Fruit fly (Drosophila melanogaster) whole organism, prepupa: ENCODE results near the gene CG12236.
A peak's percentile ranks its signal among the peaks of the same experiment; 100 is the strongest.

Experiments
- Blimp-1 ChIP-seq: fragments of 200-800 bp; sonication (Bioruptor generic); optimal IDR thresholded peaks from 3 replicates; lab custom pipeline; 2017; ENCODE audit warnings: missing biosample characterization, missing genetic modification characterization, mild to moderate bottlenecking, moderate library complexity, missing genetic modification reagents
- CG10631 ChIP-seq: fragments of 200-800 bp; sonication (Bioruptor generic); optimal IDR thresholded peaks from 2 replicates; lab custom pipeline; 2016; ENCODE audit warnings: missing biosample characterization, missing genetic modification characterization
- CG11294 ChIP-seq: fragments of 200-800 bp; sonication (Bioruptor generic); IDR thresholded peaks from 2 replicates; pipeline ENCODE4 v1.3.6; 2022; ENCODE audit warnings: missing biosample characterization, missing genetic modification characterization
- CG11762 ChIP-seq: fragments of 200-800 bp; sonication (Bioruptor generic); optimal IDR thresholded peaks from 3 replicates; lab custom pipeline; 2016; ENCODE audit warnings: missing biosample characterization, missing genetic modification characterization; ENCODE audit not compliant: insufficient read depth
- CG11902 ChIP-seq: fragments of 200-800 bp; sonication (Bioruptor generic); optimal IDR thresholded peaks from 3 replicates; lab custom pipeline; 2016; ENCODE audit warnings: missing biosample characterization, missing genetic modification characterization
- CG1621 ChIP-seq: fragments of 200-800 bp; sonication (Bioruptor generic); optimal IDR thresholded peaks from 3 replicates; lab custom pipeline; 2018; ENCODE audit warnings: missing biosample characterization, mild to moderate bottlenecking, missing genetic modification characterization
- CG16779 ChIP-seq: fragments of 200-800 bp; sonication (Bioruptor generic); optimal IDR thresholded peaks from 3 replicates; lab custom pipeline; 2017; ENCODE audit warnings: missing biosample characterization, mild to moderate bottlenecking, missing genetic modification characterization
- CG3032 ChIP-seq: fragments of 200-800 bp; optimal IDR thresholded peaks from 2 replicates; lab custom pipeline; 2019; ENCODE audit warnings: missing biosample characterization, mild to moderate bottlenecking, missing genetic modification characterization, moderate library complexity
- CG32006 ChIP-seq: fragments of 200-800 bp; sonication (Bioruptor generic); optimal IDR thresholded peaks from 3 replicates; lab custom pipeline; 2017; ENCODE audit warnings: missing biosample characterization, mild to moderate bottlenecking, missing genetic modification characterization
- CG34406 ChIP-seq: fragments of 200-800 bp; sonication (Bioruptor generic); optimal IDR thresholded peaks from 3 replicates; lab custom pipeline; 2016; ENCODE audit warnings: missing biosample characterization, missing genetic modification characterization
- CG4318 ChIP-seq: fragments of 200-800 bp; sonication (Bioruptor generic); optimal IDR thresholded peaks from 3 replicates; lab custom pipeline; 2017; ENCODE audit warnings: missing biosample characterization, mild to moderate bottlenecking, missing genetic modification characterization
- CG6276 ChIP-seq: fragments of 200-800 bp; sonication (Bioruptor generic); optimal IDR thresholded peaks from 2 replicates; lab custom pipeline; 2017; ENCODE audit warnings: missing biosample characterization, mild to moderate bottlenecking, missing genetic modification characterization
- CG6792 ChIP-seq: fragments of 200-800 bp; sonication (Bioruptor generic); optimal IDR thresholded peaks from 3 replicates; lab custom pipeline; 2016; ENCODE audit warnings: missing biosample characterization, missing genetic modification characterization
- CG6808 ChIP-seq: fragments of 200-800 bp; sonication (Bioruptor generic); optimal IDR thresholded peaks from 3 replicates; lab custom pipeline; 2017; ENCODE audit warnings: missing biosample characterization, missing genetic modification characterization, mild to moderate bottlenecking, moderate library complexity, missing genetic modification reagents
- CG7368 ChIP-seq: fragments of 200-800 bp; sonication (Bioruptor generic); optimal IDR thresholded peaks from 3 replicates; lab custom pipeline; 2016; ENCODE audit warnings: missing biosample characterization, missing genetic modification characterization
- CG8119 ChIP-seq: fragments of 200-800 bp; sonication (Bioruptor generic); IDR thresholded peaks from 3 replicates; pipeline ENCODE4 v1.3.6; 2022; ENCODE audit warnings: missing biosample characterization, missing genetic modification characterization
- CG8632 ChIP-seq: fragments of 200-800 bp; sonication (Bioruptor generic); optimal IDR thresholded peaks from 3 replicates; lab custom pipeline; 2016; ENCODE audit warnings: missing biosample characterization, missing genetic modification characterization
- Eip75B ChIP-seq: fragments of 200-800 bp; sonication (Bioruptor generic); optimal IDR thresholded peaks from 3 replicates; lab custom pipeline; 2016; ENCODE audit warnings: missing biosample characterization, missing genetic modification characterization
- Ets21C ChIP-seq: fragments of 200-800 bp; sonication (Bioruptor generic); optimal IDR thresholded peaks from 3 replicates; lab custom pipeline; 2016; ENCODE audit warnings: missing biosample characterization, missing genetic modification characterization
- Ets96B ChIP-seq: fragments of 200-800 bp; optimal IDR thresholded peaks from 2 replicates; lab custom pipeline; 2019; ENCODE audit warnings: missing biosample characterization, mild to moderate bottlenecking, missing genetic modification characterization, moderate library complexity
- Gug ChIP-seq: fragments of 200-800 bp; sonication (Bioruptor generic); IDR thresholded peaks from 2 replicates; pipeline ENCODE4 v1.3.6; 2022; ENCODE audit warnings: missing biosample characterization, missing genetic modification characterization
- Hr38 ChIP-seq: sonication (Bioruptor generic); optimal IDR thresholded peaks from 2 replicates; lab custom pipeline; 2016; ENCODE audit warnings: missing biosample characterization, missing genetic modification characterization
- Hr39 ChIP-seq: fragments of 200-800 bp; sonication (Bioruptor generic); optimal IDR thresholded peaks from 2 replicates; lab custom pipeline; 2016; ENCODE audit warnings: missing biosample characterization, missing genetic modification characterization
- Hr4 ChIP-seq: fragments of 200-800 bp; sonication (Bioruptor generic); optimal IDR thresholded peaks from 3 replicates; lab custom pipeline; 2016; ENCODE audit warnings: missing biosample characterization, missing genetic modification characterization
- Lpt ChIP-seq: fragments of 200-800 bp; sonication (Bioruptor generic); optimal IDR thresholded peaks from 3 replicates; lab custom pipeline; 2016; ENCODE audit warnings: missing biosample characterization, missing genetic modification characterization
- Met ChIP-seq: fragments of 200-800 bp; sonication (Bioruptor generic); optimal IDR thresholded peaks from 3 replicates; lab custom pipeline; 2016; ENCODE audit warnings: missing biosample characterization, missing genetic modification characterization
- OdsH ChIP-seq: fragments of 200-800 bp; sonication (Bioruptor generic); optimal IDR thresholded peaks from 3 replicates; lab custom pipeline; 2016; ENCODE audit warnings: missing biosample characterization, missing genetic modification characterization
- Smox ChIP-seq: fragments of 200-800 bp; sonication (Bioruptor generic); optimal IDR thresholded peaks from 3 replicates; lab custom pipeline; 2016; ENCODE audit warnings: missing biosample characterization, missing genetic modification characterization
- Sox14 ChIP-seq: fragments of 200-800 bp; sonication (Bioruptor generic); optimal IDR thresholded peaks from 3 replicates; lab custom pipeline; 2016; ENCODE audit warnings: missing biosample characterization, missing genetic modification characterization
- Sox15 ChIP-seq: fragments of 200-800 bp; sonication (Bioruptor generic); optimal IDR thresholded peaks from 3 replicates; lab custom pipeline; 2016; ENCODE audit warnings: missing biosample characterization, missing genetic modification characterization
- achi ChIP-seq: fragments of 200-800 bp; sonication (Bioruptor generic); optimal IDR thresholded peaks from 3 replicates; lab custom pipeline; 2016; ENCODE audit warnings: missing biosample characterization, missing genetic modification characterization
- acj6 ChIP-seq: fragments of 200-800 bp; sonication (Bioruptor generic); optimal IDR thresholded peaks from 3 replicates; lab custom pipeline; 2016; ENCODE audit warnings: missing biosample characterization, missing genetic modification characterization
- cyc ChIP-seq: fragments of 200-800 bp; sonication (Bioruptor generic); optimal IDR thresholded peaks from 3 replicates; lab custom pipeline; 2016; ENCODE audit warnings: missing biosample characterization, missing genetic modification characterization
- dac ChIP-seq: fragments of 200-800 bp; sonication (Bioruptor generic); optimal IDR thresholded peaks from 2 replicates; lab custom pipeline; 2017; ENCODE audit warnings: missing biosample characterization, mild to moderate bottlenecking, missing genetic modification characterization
- eg ChIP-seq: fragments of 200-800 bp; sonication (Bioruptor generic); IDR thresholded peaks from 3 replicates; pipeline ENCODE4 v1.3.6; 2022; ENCODE audit warnings: missing biosample characterization, missing genetic modification characterization
- esn ChIP-seq: fragments of 200-800 bp; sonication (Bioruptor generic); optimal IDR thresholded peaks from 2 replicates; lab custom pipeline; 2016; ENCODE audit warnings: missing biosample characterization, mild to moderate bottlenecking, missing genetic modification characterization, moderate library complexity
- fd59A ChIP-seq: fragments of 200-800 bp; sonication (Bioruptor generic); optimal IDR thresholded peaks from 2 replicates; lab custom pipeline; 2017; ENCODE audit warnings: missing biosample characterization, mild to moderate bottlenecking, missing genetic modification characterization, missing genetic modification reagents
- fd85E ChIP-seq: fragments of 200-800 bp; sonication (Bioruptor generic); optimal IDR thresholded peaks from 3 replicates; lab custom pipeline; 2016; ENCODE audit warnings: missing biosample characterization, missing genetic modification characterization
- fkh ChIP-seq: fragments of 200-800 bp; sonication (Bioruptor generic); optimal IDR thresholded peaks from 3 replicates; lab custom pipeline; 2017; ENCODE audit warnings: missing biosample characterization, mild to moderate bottlenecking, missing genetic modification characterization, moderate library complexity
- lz ChIP-seq: fragments of 200-800 bp; sonication (Bioruptor generic); optimal IDR thresholded peaks from 3 replicates; lab custom pipeline; 2016; ENCODE audit warnings: missing biosample characterization, missing genetic modification characterization
- net ChIP-seq: fragments of 200-800 bp; sonication (Bioruptor generic); optimal IDR thresholded peaks from 3 replicates; lab custom pipeline; 2016; ENCODE audit warnings: missing biosample characterization, missing genetic modification characterization
- salr ChIP-seq, 2 experiments: fragments of 200-800 bp; sonication (Bioruptor generic); optimal IDR thresholded peaks; 3 replicates each; lab custom pipeline; 2016 to 2018; ENCODE audit warnings: missing biosample characterization in 2 of 2, missing genetic modification characterization in 2 of 2, mild to moderate bottlenecking in 1 of 2
- spab ChIP-seq: fragments of 200-800 bp; sonication (Bioruptor generic); optimal IDR thresholded peaks from 2 replicates; lab custom pipeline; 2017; ENCODE audit warnings: missing biosample characterization, mild to moderate bottlenecking, missing genetic modification characterization, missing genetic modification reagents
- ss ChIP-seq, 2 experiments: fragments of 200-800 bp; sonication (Bioruptor generic); optimal IDR thresholded peaks; 2 replicates in 1 of 2; 3 replicates in 1 of 2; lab custom pipeline; 2017 to 2018; ENCODE audit warnings: mild to moderate bottlenecking in 2 of 2, missing biosample characterization in 2 of 2, missing genetic modification characterization in 2 of 2, moderate library complexity in 1 of 2
- svp ChIP-seq: fragments of 200-800 bp; sonication (Bioruptor generic); peaks from one replicate; lab custom pipeline; 2016; ENCODE audit warnings: missing biosample characterization, missing genetic modification characterization
- topi ChIP-seq: fragments of 200-800 bp; sonication (Bioruptor generic); optimal IDR thresholded peaks from 3 replicates; lab custom pipeline; 2016; ENCODE audit warnings: missing biosample characterization, missing genetic modification characterization
- vri ChIP-seq: fragments of 200-800 bp; sonication (Bioruptor generic); optimal IDR thresholded peaks from 3 replicates; lab custom pipeline; 2016; ENCODE audit warnings: missing biosample characterization, mild to moderate bottlenecking, missing genetic modification characterization

The CG12236 gene

dm6 chrX:5926718-5927117 lies 18.8 kb downstream of the CG12236 start (continued):
- peak; percentile 55 for TF ChIP-seq CG1621 (tag; lab: Kevin White, UChicago)
- TF ChIP-seq fd85E (GFP tag; lab: Kevin White, UChicago): no peak
- peak; percentile 52 for TF ChIP-seq cyc
- peak; percentile 46 for TF ChIP-seq lz (GFP tag; lab: Kevin White, UChicago)
- TF ChIP-seq Smox: peak; percentile 52
- peak; percentile 68 for TF ChIP-seq Ets96B (tag; lab: Kevin White, UChicago)
- TF ChIP-seq CG3032 (tag; lab: Kevin White, UChicago): peak; percentile 60
- no peak for TF ChIP-seq CG11294 (GFP tag; lab: Robert Waterston, UW)
- TF ChIP-seq achi: peak; percentile 74
- TF ChIP-seq CG32006 (GFP tag; lab: Kevin White, UChicago): peak; percentile 81
- peak; percentile 65 for TF ChIP-seq CG7368 (GFP tag; lab: Kevin White, UChicago)
- no peak for TF ChIP-seq ss (GFP tag; optimal IDR thresholded peaks at IDR 0.05; lab: Kevin White, UChicago)
- TF ChIP-seq Blimp-1 (GFP tag; lab: Kevin White, UChicago): no peak
- no peak for TF ChIP-seq Hr38 (GFP tag; lab: Kevin White, UChicago)

dm6 chrX:5932345-5932995 lies 24.5 kb downstream of the CG12236 start:
- TF ChIP-seq CG6792 (peak; percentile 71), Hr38 (GFP tag; lab: Kevin White, UChicago) (no peak), CG4318 (GFP tag; lab: Kevin White, UChicago) (peak; percentile 54), dac (peak; percentile 64), Ets21C (GFP tag; lab: Kevin White, UChicago) (peak; percentile 40), CG32006 (GFP tag; lab: Kevin White, UChicago) (peak; percentile 83), CG8119 (GFP tag; lab: Robert Waterston, UW) (peak; percentile 88), CG10631 (peak; percentile 76), fkh (GFP tag; lab: Kevin White, UChicago) (no peak), spab (GFP tag; lab: Kevin White, UChicago) (peak; percentile 50), Hr39 (GFP tag; lab: Kevin White, UChicago) (peak; percentile 79), CG16779 (tag; lab: Kevin White, UChicago) (peak; percentile 31), topi (GFP tag; lab: Kevin White, UChicago) (peak; percentile 76), Eip75B (GFP tag; lab: Kevin White, UChicago) (peak; percentile 84), Sox14 (peak; percentile 90), salr (GFP tag; optimal IDR thresholded peaks at IDR 0.05; lab: Kevin White, UChicago) (peak; percentile 56 to 80), vri (peak; percentile 28), ss (GFP tag; optimal IDR thresholded peaks at IDR 0.05; lab: Kevin White, UChicago) (peak; percentile 66 to 72), Smox (peak; percentile 66), Met (GFP tag; lab: Kevin White, UChicago) (peak; percentile 67), Hr4 (GFP tag; lab: Kevin White, UChicago) (peak; percentile 78), esn (GFP tag; lab: Kevin White, UChicago) (peak; percentile 68), CG6808 (GFP tag; lab: Kevin White, UChicago) (peak; percentile 68), lz (GFP tag; lab: Kevin White, UChicago) (peak; percentile 75), eg (GFP tag; lab: Robert Waterston, UW) (peak; percentile 85), CG6276 (GFP tag; lab: Kevin White, UChicago) (peak; percentile 64), fd59A (GFP tag; lab: Kevin White, UChicago) (peak; percentile 65), svp (GFP tag; lab: Kevin White, UChicago) (peak; percentile 86), Lpt (GFP tag; lab: Kevin White, UChicago) (peak; percentile 82), CG11762 (GFP tag; lab: Kevin White, UChicago) (peak; percentile 82), cyc (peak; percentile 82), CG11902 (GFP tag; lab: Kevin White, UChicago) (peak; percentile 59), CG1621 (tag; lab: Kevin White, UChicago) (peak; percentile 69), Ets96B (tag; lab: Kevin White, UChicago) (peak; percentile 80), achi (peak; percentile 78), CG34406 (GFP tag; lab: Kevin White, UChicago) (peak; percentile 54), CG7368 (GFP tag; lab: Kevin White, UChicago) (peak; percentile 68), Sox15 (peak; percentile 47), Gug (GFP tag; lab: Robert Waterston, UW) (peak; percentile 71), OdsH (GFP tag; lab: Kevin White, UChicago) (peak; percentile 78), CG11294 (GFP tag; lab: Robert Waterston, UW) (peak; percentile 53; the same call in 1 of the 2 replicates), net (GFP tag; lab: Kevin White, UChicago) (peak; percentile 74), acj6 (peak; percentile 74), CG8632 (GFP tag; lab: Kevin White, UChicago) (peak; percentile 71)
